Worm (Caenorhabditis elegans): ENCODE results near the gene sax-1.

Gene sax-1

DNA sequence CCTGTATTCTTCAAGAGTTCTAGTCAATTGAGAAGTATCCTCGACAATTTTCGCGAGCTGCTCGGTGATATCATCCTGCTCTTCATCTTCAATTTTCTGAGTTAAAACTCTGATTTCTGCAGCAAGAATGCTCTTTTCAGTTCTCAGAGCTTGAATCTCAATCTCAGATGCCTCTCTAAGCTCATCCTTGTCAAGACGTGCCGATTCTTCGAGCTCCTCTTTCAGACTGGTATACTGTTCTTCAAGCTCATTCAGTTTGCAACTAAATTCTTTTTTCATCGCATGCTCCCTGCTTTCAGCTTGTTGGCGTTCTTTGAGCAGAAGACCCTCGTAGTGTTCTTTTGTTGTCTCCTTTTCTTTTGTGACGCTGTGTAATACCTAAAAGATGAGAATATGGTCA lies 36.5 kb upstream of the sax-1 start:
- TF ChIP-seq nhr-77 (tag; optimal IDR thresholded peaks at IDR 0.05) (no peak), zip-11 (GFP tag; IDR thresholded peaks at IDR 0.05) (no peak), vab-7 (GFP tag; IDR thresholded peaks at IDR 0.05) (no peak), unc-62 (GFP tag; optimal IDR thresholded peaks at IDR 0.05 in 1 of 2) (peak in 1 of 2 experiments; percentile 56), unc-62 (tag; optimal IDR thresholded peaks at IDR 0.05) (no peak), rbr-2 (tag; optimal IDR thresholded peaks at IDR 0.05) (no peak)

DNA sequence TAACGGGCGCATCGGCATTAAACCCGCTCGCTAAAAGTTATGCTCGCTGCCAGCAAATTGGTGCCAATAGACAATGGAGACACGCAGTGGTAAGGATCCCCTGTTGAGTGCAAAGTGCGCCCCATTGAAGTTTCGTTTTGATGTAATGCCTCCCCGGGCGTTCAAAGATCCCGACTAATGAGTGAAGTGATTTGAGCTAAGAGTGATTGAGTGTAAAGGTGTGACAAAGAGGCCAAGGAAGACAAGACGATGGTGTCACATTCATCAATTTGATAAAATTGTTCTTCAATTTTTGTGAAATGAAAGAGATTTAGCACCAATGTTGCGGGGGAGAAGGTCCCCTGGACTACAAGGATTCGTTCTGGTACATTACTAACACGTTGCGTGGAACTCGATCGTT lies 33.1 kb upstream of the sax-1 start:
- TF ChIP-seq snpc-1.2 (GFP tag; IDR thresholded peaks at IDR 0.05) (no peak), unc-39 (tag; optimal IDR thresholded peaks at IDR 0.05) (no peak), R02D3.7 (tag; optimal IDR thresholded peaks at IDR 0.05) (no peak), spr-1 (tag; optimal IDR thresholded peaks at IDR 0.05) (no peak), duxl-1 (tag; optimal IDR thresholded peaks at IDR 0.05; ENCODE audit: poor library complexity) (no peak), dmd-9 (GFP tag; IDR thresholded peaks at IDR 0.05) (no peak), dmd-6 (GFP tag; IDR thresholded peaks at IDR 0.05) (no peak), daf-19 (GFP tag; conservative IDR thresholded peaks at IDR 0.05) (no peak), lin-13 (GFP tag; optimal IDR thresholded peaks at IDR 0.05) (no peak), aha-1 (tag) (no peak), nhr-6 (tag; optimal IDR thresholded peaks at IDR 0.05) (no peak), T26A8.4 (GFP tag; IDR thresholded peaks at IDR 0.05) (no peak)

ce11 chrX:3680544-3681214 lies 30.7 kb upstream of the sax-1 start, which contains the start of gene tsp-17:
Gene tsp-17 (plus strand): TSS chrX:3681164.
- TF ChIP-seq aha-1 (tag) (peak; percentile 91), snpc-1.2 (GFP tag; IDR thresholded peaks at IDR 0.05) (no peak), mes-2 (tag; optimal IDR thresholded peaks at IDR 0.05; ENCODE audit: poor library complexity, severe bottlenecking) (peak; percentile 15)

ce11 chrX:3678507-3679175 lies 28.7 kb upstream of the sax-1 start, which contains the start of gene tag-52:
Gene tag-52 (minus strand): TSS chrX:3678557.
- TF ChIP-seq lin-13 (GFP tag; optimal IDR thresholded peaks at IDR 0.05) (no peak), lir-3 (tag; optimal IDR thresholded peaks at IDR 0.05) (no peak), spr-3 (GFP tag; optimal IDR thresholded peaks at IDR 0.05) (no peak), zfp-3 (GFP tag; conservative IDR thresholded peaks at IDR 0.05) (no peak), aha-1 (tag) (no peak), nhr-10 (tag; optimal IDR thresholded peaks at IDR 0.05) (no peak), spr-1 (tag; optimal IDR thresholded peaks at IDR 0.05) (no peak), daf-16 (GFP tag; optimal IDR thresholded peaks at IDR 0.05) (no peak), daf-16 (tag; optimal IDR thresholded peaks at IDR 0.05) (no peak), nhr-48 (tag; optimal IDR thresholded peaks at IDR 0.05) (no peak), dve-1 (tag; optimal IDR thresholded peaks at IDR 0.05; ENCODE audit: insufficient read depth) (peak; percentile 51), lin-1 (GFP tag; IDR thresholded peaks at IDR 0.05) (no peak), pha-4 (GFP tag; IDR thresholded peaks at IDR 0.05) (no peak), pha-4 (tag; optimal IDR thresholded peaks at IDR 0.05) (no peak), nhr-28 (tag; optimal IDR thresholded peaks at IDR 0.05) (peak; percentile 84), vab-7 (GFP tag; IDR thresholded peaks at IDR 0.05) (no peak), duxl-1 (tag; optimal IDR thresholded peaks at IDR 0.05; ENCODE audit: poor library complexity) (no peak), nhr-77 (tag; optimal IDR thresholded peaks at IDR 0.05) (peak; percentile 35), ctbp-1 (GFP tag; IDR thresholded peaks at IDR 0.05) (no peak), F44E2.7 (GFP tag; IDR thresholded peaks at IDR 0.05) (no peak), ama-1 (optimal IDR thresholded peaks at IDR 0.05) (no peak), set-16 (GFP tag; IDR thresholded peaks at IDR 0.05) (peak; percentile 27; the same call in 1 of the 2 replicates), dmd-6 (GFP tag; IDR thresholded peaks at IDR 0.05) (peak; percentile 47; the same call in 1 of the 2 replicates), egl-27 (tag; optimal IDR thresholded peaks at IDR 0.05) (no peak), D1046.2 (GFP tag; IDR thresholded peaks at IDR 0.05) (no peak), unc-130 (GFP tag; optimal IDR thresholded peaks at IDR 0.05) (no peak), ZK337.2 (GFP tag; IDR thresholded peaks at IDR 0.05) (no peak), unc-39 (tag; optimal IDR thresholded peaks at IDR 0.05) (no peak), mxl-2 (GFP tag; conservative IDR thresholded peaks at IDR 0.05) (no peak), nhr-76 (tag; optimal IDR thresholded peaks at IDR 0.05) (no peak), ceh-32 (tag; optimal IDR thresholded peaks at IDR 0.05; ENCODE audit: poor library complexity) (no peak), nhr-25 (tag; optimal IDR thresholded peaks at IDR 0.05; ENCODE audit: borderline replicate concordance, insufficient read depth) (no peak), nhr-111 (GFP tag; optimal IDR thresholded peaks at IDR 0.05) (no peak)

All from whole organism, L4 larva.